Fruit fly (Drosophila melanogaster): ENCODE results near the gene CG10512.

dm6 chr3L:21193170-21193569 is 9.6 kb upstream of the CG10512 start, which contains the start of gene CG42337:
- no peak for TF ChIP-seq CTCF (optimal IDR thresholded peaks at IDR 0.05)
- TF ChIP-seq CG8478 (optimal IDR thresholded peaks at IDR 0.05): no peak

Measured in S2 (cell line).